Worm (Caenorhabditis elegans) whole organism, mixed stage, embryonic: Measurements from ENCODE around the gene T03G11.10.
A peak's percentile ranks its signal among the peaks of the same experiment; 100 is the strongest.

ENCODE experiments used
- M03D4.4 ChIP-seq: sonication (generic microtip); optimal IDR thresholded peaks from 2 replicates; lab custom pipeline; 2017; ENCODE audit warnings: mild to moderate bottlenecking, missing genetic modification characterization, missing compliant biosample characterization
- bed-3 ChIP-seq: fragments of 200-800 bp; sonication (Bioruptor generic); optimal IDR thresholded peaks from 3 replicates; lab custom pipeline; 2018; ENCODE audit warnings: mild to moderate bottlenecking, missing genetic modification characterization, moderate library complexity, missing compliant biosample characterization
- blmp-1 ChIP-seq: fragments of 150-350 bp; optimal IDR thresholded peaks from 2 replicates; lab custom pipeline; 2014; ENCODE audit warnings: missing biosample characterization, missing genetic modification characterization
- ceh-39 ChIP-seq: fragments of 150-350 bp; optimal IDR thresholded peaks from 2 replicates; lab custom pipeline; 2014; ENCODE audit warnings: missing biosample characterization, missing genetic modification characterization
- ceh-43 ChIP-seq: fragments of 200-800 bp; sonication (Bioruptor generic); optimal IDR thresholded peaks from 2 replicates; lab custom pipeline; 2018; ENCODE audit warnings: mild to moderate bottlenecking, missing genetic modification characterization, moderate library complexity, missing compliant biosample characterization
- ceh-83 ChIP-seq: fragments of 200-800 bp; sonication (Bioruptor generic); optimal IDR thresholded peaks from 2 replicates; lab custom pipeline; 2018; ENCODE audit warnings: mild to moderate bottlenecking, missing genetic modification characterization, missing compliant biosample characterization
- ces-1 ChIP-seq: fragments of 150-350 bp; optimal IDR thresholded peaks from 2 replicates; lab custom pipeline; 2014; ENCODE audit warnings: missing biosample characterization, missing genetic modification reagents, missing genetic modification characterization
- cnd-1 ChIP-seq: fragments of 200-800 bp; sonication (Bioruptor generic); optimal IDR thresholded peaks from 2 replicates; lab custom pipeline; 2018; ENCODE audit warnings: mild to moderate bottlenecking, missing genetic modification characterization, missing compliant biosample characterization
- drap-1 ChIP-seq: fragments of 200-800 bp; sonication (Bioruptor generic); optimal IDR thresholded peaks from 3 replicates; lab custom pipeline; 2018; ENCODE audit warnings: mild to moderate bottlenecking, missing genetic modification characterization, missing compliant biosample characterization
- elt-1 ChIP-seq: sonication (generic microtip); optimal IDR thresholded peaks from 2 replicates; lab custom pipeline; 2017; ENCODE audit warnings: missing genetic modification characterization, mild to moderate bottlenecking, missing compliant biosample characterization, antibody characterized with exemption, moderate library complexity, borderline replicate concordance; ENCODE audit not compliant: insufficient read depth
- elt-3 ChIP-seq: fragments of 150-350 bp; optimal IDR thresholded peaks from 2 replicates; lab custom pipeline; 2014; ENCODE audit warnings: missing biosample characterization, missing genetic modification characterization
- flh-1 ChIP-seq: fragments of 200-800 bp; sonication (Bioruptor generic); optimal IDR thresholded peaks from 2 replicates; lab custom pipeline; 2018; ENCODE audit warnings: mild to moderate bottlenecking, missing genetic modification characterization, moderate library complexity, missing compliant biosample characterization
- ham-2 ChIP-seq: fragments of 200-800 bp; sonication (Bioruptor generic); optimal IDR thresholded peaks from 2 replicates; lab custom pipeline; 2018; ENCODE audit warnings: mild to moderate bottlenecking, missing genetic modification characterization, missing compliant biosample characterization
- hlh-1 ChIP-seq: fragments of 150-350 bp; optimal IDR thresholded peaks from 2 replicates; lab custom pipeline; 2014; ENCODE audit warnings: missing biosample characterization, missing genetic modification reagents, missing genetic modification characterization
- lin-13 ChIP-seq: fragments of 150-350 bp; optimal IDR thresholded peaks from 2 replicates; lab custom pipeline; 2014; ENCODE audit warnings: missing biosample characterization, missing genetic modification characterization
- lin-32 ChIP-seq: fragments of 200-800 bp; sonication (Bioruptor generic); optimal IDR thresholded peaks from 2 replicates; lab custom pipeline; 2018; ENCODE audit warnings: mild to moderate bottlenecking, missing genetic modification characterization, missing compliant biosample characterization
- lsy-2 ChIP-seq: fragments of 150-350 bp; optimal IDR thresholded peaks from 2 replicates; lab custom pipeline; 2014; ENCODE audit warnings: missing biosample characterization, missing genetic modification characterization
- mab-5 ChIP-seq: fragments of 150-350 bp; optimal IDR thresholded peaks from 2 replicates; lab custom pipeline; 2014; ENCODE audit warnings: missing biosample characterization, missing genetic modification characterization
- mep-1 ChIP-seq: fragments of 150-350 bp; optimal IDR thresholded peaks from 2 replicates; lab custom pipeline; 2017; ENCODE audit warnings: missing biosample characterization, missing genetic modification reagents, missing genetic modification characterization, inconsistent platforms
- mls-2 ChIP-seq: sonication (generic microtip); optimal IDR thresholded peaks from 2 replicates; lab custom pipeline; 2016; ENCODE audit warnings: mild to moderate bottlenecking, missing genetic modification characterization, moderate library complexity, missing compliant biosample characterization
- nhr-12 ChIP-seq: fragments of 150-350 bp; optimal IDR thresholded peaks from 2 replicates; lab custom pipeline; 2014; ENCODE audit warnings: missing biosample characterization, missing genetic modification characterization
- nhr-2 ChIP-seq: fragments of 150-350 bp; optimal IDR thresholded peaks from 2 replicates; lab custom pipeline; 2014; ENCODE audit warnings: missing biosample characterization, missing genetic modification characterization
- nhr-237 ChIP-seq: fragments of 150-350 bp; optimal IDR thresholded peaks from 2 replicates; lab custom pipeline; 2014; ENCODE audit warnings: missing biosample characterization, missing genetic modification characterization
- nhr-28 ChIP-seq: fragments of 150-350 bp; optimal IDR thresholded peaks from 2 replicates; lab custom pipeline; 2014; ENCODE audit warnings: missing biosample characterization, missing genetic modification characterization
- nhr-76 ChIP-seq: sonication (generic microtip); optimal IDR thresholded peaks from 2 replicates; lab custom pipeline; 2017; ENCODE audit warnings: missing biosample characterization, missing genetic modification characterization
- pha-4 ChIP-seq: fragments of 150-350 bp; optimal IDR thresholded peaks from 2 replicates; lab custom pipeline; 2018; ENCODE audit warnings: missing biosample characterization, missing genetic modification reagents, missing genetic modification characterization
- sem-2 ChIP-seq: fragments of 200-800 bp; sonication (Bioruptor generic); optimal IDR thresholded peaks from 2 replicates; lab custom pipeline; 2018; ENCODE audit warnings: mild to moderate bottlenecking, missing genetic modification characterization, missing compliant biosample characterization
- snpc-4 ChIP-seq: fragments of 150-350 bp; optimal IDR thresholded peaks from 2 replicates; lab custom pipeline; 2014; ENCODE audit warnings: missing biosample characterization, missing genetic modification characterization
- sptf-1 ChIP-seq: sonication (generic microtip); optimal IDR thresholded peaks from 2 replicates; lab custom pipeline; 2017; ENCODE audit warnings: mild to moderate bottlenecking, missing genetic modification characterization, moderate library complexity, missing compliant biosample characterization
- tbx-8 ChIP-seq: fragments of 200-800 bp; sonication (Bioruptor generic); optimal IDR thresholded peaks from 2 replicates; lab custom pipeline; 2018; ENCODE audit warnings: mild to moderate bottlenecking, missing genetic modification characterization, moderate library complexity, missing compliant biosample characterization
- unc-120 ChIP-seq: sonication (generic microtip); optimal IDR thresholded peaks from 2 replicates; lab custom pipeline; 2017; ENCODE audit warnings: missing genetic modification characterization, missing compliant biosample characterization; ENCODE audit not compliant: poor library complexity, severe bottlenecking
- unc-39 ChIP-seq: fragments of 150-350 bp; optimal IDR thresholded peaks from 2 replicates; lab custom pipeline; 2014; ENCODE audit warnings: missing biosample characterization, missing genetic modification characterization
- unc-62 ChIP-seq: fragments of 150-350 bp; optimal IDR thresholded peaks from 2 replicates; lab custom pipeline; 2014; ENCODE audit warnings: missing biosample characterization, missing genetic modification reagents, missing genetic modification characterization
- zip-8 ChIP-seq: fragments of 150-350 bp; optimal IDR thresholded peaks from 2 replicates; lab custom pipeline; 2014; ENCODE audit warnings: missing biosample characterization, missing genetic modification characterization
- ztf-11 ChIP-seq: fragments of 150-350 bp; optimal IDR thresholded peaks from 2 replicates; lab custom pipeline; 2014; ENCODE audit warnings: missing biosample characterization, missing genetic modification characterization

The T03G11.10 gene

DNA sequence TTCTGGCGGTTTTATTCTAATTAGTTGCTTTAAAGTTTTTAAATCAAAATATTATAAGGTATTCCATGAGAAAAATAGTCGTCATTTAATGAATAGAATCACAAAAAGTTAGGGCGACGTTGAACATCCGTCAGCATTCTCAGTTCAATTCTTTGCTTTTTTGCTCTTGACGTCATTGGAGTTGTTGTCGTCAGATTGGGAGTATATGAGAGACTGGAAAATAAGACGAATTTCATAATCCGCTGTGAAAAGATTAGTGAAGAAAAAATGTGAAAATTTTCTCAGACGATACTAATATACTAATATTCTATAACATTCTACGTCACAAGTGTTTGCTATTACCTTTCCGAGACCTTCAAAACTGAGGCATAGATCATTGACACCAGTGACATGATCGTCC is 19.6 kb downstream of the T03G11.10 start:
- TF ChIP-seq ceh-39 (tag; lab: Kevin White, UChicago) (no peak), unc-62 (GFP tag; lab: Kevin White, UChicago) (no peak), ces-1 (GFP tag; lab: Kevin White, UChicago) (no peak), sptf-1 (tag; lab: Kevin White, UChicago) (no peak), blmp-1 (no peak), ham-2 (no peak), tbx-8 (GFP tag; lab: Kevin White, UChicago) (no peak), mep-1 (tag; lab: Kevin White, UChicago) (no peak), M03D4.4 (tag; lab: Kevin White, UChicago) (no peak), nhr-12 (tag; lab: Kevin White, UChicago) (no peak), snpc-4 (tag; lab: Kevin White, UChicago) (no peak), ztf-11 (no peak), zip-8 (tag; lab: Kevin White, UChicago) (no peak), cnd-1 (tag; lab: Kevin White, UChicago) (no peak), mab-5 (no peak), flh-1 (no peak), bed-3 (GFP tag; lab: Kevin White, UChicago) (no peak), mls-2 (tag; lab: Kevin White, UChicago) (no peak)

DNA sequence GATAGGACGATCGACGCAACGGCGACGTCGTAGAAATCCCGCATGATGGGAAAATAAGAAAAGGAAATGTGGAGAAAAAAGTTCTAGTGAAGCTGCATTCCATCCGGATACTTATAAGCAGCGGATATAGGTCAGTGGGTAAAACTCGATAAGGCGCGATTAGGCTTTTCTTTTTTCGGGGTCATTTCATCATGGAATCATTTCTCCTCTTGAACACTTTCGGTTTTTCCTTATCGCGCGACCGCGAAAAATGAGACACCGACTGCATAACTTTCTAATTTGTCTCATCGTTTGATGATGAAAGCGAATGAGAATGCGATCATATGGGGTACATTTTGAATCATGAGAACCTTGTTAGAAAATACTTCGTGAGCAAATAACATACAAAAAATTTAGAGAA is 20.6 kb downstream of the T03G11.10 start, which contains the start of gene dpy-8:
Gene dpy-8 (minus strand): TSS at position 88 of the 400 bp plus-strand sequence.
- no peak for TF ChIP-seq pha-4 (tag; lab: Kevin White, UChicago)
- TF ChIP-seq zip-8 (tag; lab: Kevin White, UChicago), result no peak
- peak; percentile 63 for TF ChIP-seq blmp-1

DNA sequence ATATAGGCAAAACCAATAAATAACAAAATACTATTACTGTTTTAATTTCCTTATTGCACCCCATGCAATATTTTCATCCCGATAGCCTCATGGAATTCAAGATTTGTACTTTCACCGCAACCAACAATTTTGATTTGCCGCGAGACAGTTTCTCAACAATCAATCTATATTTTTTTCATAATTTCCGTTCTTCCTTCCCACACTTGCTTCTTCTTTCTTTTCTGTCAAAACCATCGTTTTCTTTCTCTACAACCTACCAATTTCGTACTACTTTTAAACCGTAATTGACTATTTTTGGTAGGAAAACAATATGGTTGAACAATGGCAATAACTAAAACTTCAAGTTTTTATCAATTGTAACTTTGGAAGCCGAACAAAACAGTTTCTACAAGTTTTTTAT is 23.1 kb downstream of the T03G11.10 start, which contains the start of gene C31H2.14:
Gene C31H2.14 (plus strand): TSS at position 301 of the 400 bp plus-strand sequence.
- TF ChIP-seq unc-62 (GFP tag; lab: Kevin White, UChicago) (no peak), drap-1 (GFP tag; lab: Kevin White, UChicago) (no peak), ham-2 (no peak), zip-8 (tag; lab: Kevin White, UChicago) (no peak), mep-1 (tag; lab: Kevin White, UChicago) (no peak), ceh-39 (tag; lab: Kevin White, UChicago) (no peak), cnd-1 (tag; lab: Kevin White, UChicago) (no peak), unc-39 (tag; lab: Kevin White, UChicago) (no peak), nhr-12 (tag; lab: Kevin White, UChicago) (no peak), nhr-76 (tag; lab: Kevin White, UChicago) (no peak)

DNA sequence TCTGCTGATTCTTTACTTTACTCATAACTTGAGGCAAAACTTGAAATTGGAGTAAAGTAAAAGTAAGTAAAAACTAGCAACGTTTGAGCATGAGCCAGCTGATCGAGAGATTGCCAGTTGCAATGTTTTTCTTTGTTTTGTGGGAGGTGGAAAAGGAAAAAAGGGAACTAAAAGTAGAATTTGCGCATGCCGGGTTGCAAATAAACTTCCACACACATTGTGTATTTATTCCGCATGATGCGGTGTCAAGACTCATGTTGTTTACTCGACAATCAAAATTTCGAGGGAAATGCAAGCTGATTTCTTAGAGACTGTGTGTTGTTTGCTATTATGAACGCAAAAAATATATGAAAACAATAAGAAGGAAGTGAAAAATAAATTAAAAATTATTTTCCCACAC is 28.6 kb downstream of the T03G11.10 start:
- TF ChIP-seq pha-4 (tag; lab: Kevin White, UChicago) (peak; percentile 82), ztf-11 (no peak)

DNA sequence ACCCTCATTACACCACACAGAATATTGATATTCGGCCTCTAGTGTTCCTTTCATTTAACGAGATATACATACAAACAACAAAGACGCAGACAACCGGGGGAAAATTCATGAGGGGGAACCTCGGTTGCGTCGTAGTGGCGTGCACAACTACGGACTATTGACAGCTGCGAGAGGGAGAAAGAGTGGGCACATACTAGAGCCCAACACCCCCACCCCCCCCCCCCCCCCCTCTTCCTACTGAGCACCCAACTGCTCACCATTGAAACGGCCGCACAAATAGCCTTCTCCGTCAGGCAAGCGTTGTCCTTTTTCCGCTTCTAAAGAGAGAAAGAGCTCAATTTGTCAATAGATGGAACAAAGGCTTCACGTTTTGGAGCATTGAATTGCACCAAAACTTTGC is 30.8 kb downstream of the T03G11.10 start:
- TF ChIP-seq bed-3 (GFP tag; lab: Kevin White, UChicago) (peak; percentile 11), lin-13 (tag; lab: Kevin White, UChicago) (no peak), ces-1 (GFP tag; lab: Kevin White, UChicago) (peak; percentile 73), ceh-39 (tag; lab: Kevin White, UChicago) (no peak), mls-2 (tag; lab: Kevin White, UChicago) (peak; percentile 82), sem-2 (GFP tag; lab: Kevin White, UChicago) (no peak), ceh-83 (no peak), zip-8 (tag; lab: Kevin White, UChicago) (no peak), mab-5 (no peak), elt-3 (no peak), drap-1 (GFP tag; lab: Kevin White, UChicago) (peak; percentile 73), sptf-1 (tag; lab: Kevin White, UChicago) (peak; percentile 69), ztf-11 (no peak), unc-39 (tag; lab: Kevin White, UChicago) (no peak), nhr-12 (tag; lab: Kevin White, UChicago) (no peak), hlh-1 (tag; lab: Kevin White, UChicago) (peak; percentile 34), ceh-43 (GFP tag; lab: Kevin White, UChicago) (no peak), nhr-2 (no peak), nhr-237 (tag; lab: Kevin White, UChicago) (no peak), snpc-4 (tag; lab: Kevin White, UChicago) (no peak), unc-120 (tag; lab: Kevin White, UChicago) (peak; percentile 61), flh-1 (no peak), M03D4.4 (tag; lab: Kevin White, UChicago) (peak; percentile 72), elt-1 (tag; lab: Kevin White, UChicago) (no peak), nhr-28 (tag; lab: Kevin White, UChicago) (no peak), nhr-76 (tag; lab: Kevin White, UChicago) (no peak), lin-32 (GFP tag; lab: Kevin White, UChicago) (peak; percentile 43), tbx-8 (GFP tag; lab: Kevin White, UChicago) (no peak), lsy-2 (tag; lab: Kevin White, UChicago) (no peak), blmp-1 (no peak), cnd-1 (tag; lab: Kevin White, UChicago) (peak; percentile 75), mep-1 (tag; lab: Kevin White, UChicago) (no peak), ham-2 (peak; percentile 42), pha-4 (tag; lab: Kevin White, UChicago) (peak; percentile 32), unc-62 (GFP tag; lab: Kevin White, UChicago) (no peak)
